Worm (Caenorhabditis elegans) whole organism, mixed stage, embryonic: ENCODE results near the gene gtf-2E1.

ENCODE experiments used
- M03D4.4 ChIP-seq: sonication (generic microtip); optimal IDR thresholded peaks from 2 replicates; lab custom pipeline; 2017; ENCODE audit warnings: mild to moderate bottlenecking, missing genetic modification characterization, missing compliant biosample characterization
- bed-3 ChIP-seq: fragments of 200-800 bp; sonication (Bioruptor generic); optimal IDR thresholded peaks from 3 replicates; lab custom pipeline; 2018; ENCODE audit warnings: mild to moderate bottlenecking, missing genetic modification characterization, moderate library complexity, missing compliant biosample characterization
- blmp-1 ChIP-seq: fragments of 150-350 bp; optimal IDR thresholded peaks from 2 replicates; lab custom pipeline; 2014; ENCODE audit warnings: missing biosample characterization, missing genetic modification characterization
- ceh-39 ChIP-seq: fragments of 150-350 bp; optimal IDR thresholded peaks from 2 replicates; lab custom pipeline; 2014; ENCODE audit warnings: missing biosample characterization, missing genetic modification characterization
- ceh-43 ChIP-seq: fragments of 200-800 bp; sonication (Bioruptor generic); optimal IDR thresholded peaks from 2 replicates; lab custom pipeline; 2018; ENCODE audit warnings: mild to moderate bottlenecking, missing genetic modification characterization, moderate library complexity, missing compliant biosample characterization
- ceh-83 ChIP-seq: fragments of 200-800 bp; sonication (Bioruptor generic); optimal IDR thresholded peaks from 2 replicates; lab custom pipeline; 2018; ENCODE audit warnings: mild to moderate bottlenecking, missing genetic modification characterization, missing compliant biosample characterization
- cnd-1 ChIP-seq: fragments of 200-800 bp; sonication (Bioruptor generic); optimal IDR thresholded peaks from 2 replicates; lab custom pipeline; 2018; ENCODE audit warnings: mild to moderate bottlenecking, missing genetic modification characterization, missing compliant biosample characterization
- drap-1 ChIP-seq: fragments of 200-800 bp; sonication (Bioruptor generic); optimal IDR thresholded peaks from 3 replicates; lab custom pipeline; 2018; ENCODE audit warnings: mild to moderate bottlenecking, missing genetic modification characterization, missing compliant biosample characterization
- elt-1 ChIP-seq: sonication (generic microtip); optimal IDR thresholded peaks from 2 replicates; lab custom pipeline; 2017; ENCODE audit warnings: missing genetic modification characterization, mild to moderate bottlenecking, missing compliant biosample characterization, antibody characterized with exemption, moderate library complexity, borderline replicate concordance; ENCODE audit not compliant: insufficient read depth
- elt-3 ChIP-seq: fragments of 150-350 bp; optimal IDR thresholded peaks from 2 replicates; lab custom pipeline; 2014; ENCODE audit warnings: missing biosample characterization, missing genetic modification characterization
- flh-1 ChIP-seq: fragments of 200-800 bp; sonication (Bioruptor generic); optimal IDR thresholded peaks from 2 replicates; lab custom pipeline; 2018; ENCODE audit warnings: mild to moderate bottlenecking, missing genetic modification characterization, moderate library complexity, missing compliant biosample characterization
- ham-2 ChIP-seq: fragments of 200-800 bp; sonication (Bioruptor generic); optimal IDR thresholded peaks from 2 replicates; lab custom pipeline; 2018; ENCODE audit warnings: mild to moderate bottlenecking, missing genetic modification characterization, missing compliant biosample characterization
- hlh-1 ChIP-seq: fragments of 150-350 bp; optimal IDR thresholded peaks from 2 replicates; lab custom pipeline; 2014; ENCODE audit warnings: missing biosample characterization, missing genetic modification reagents, missing genetic modification characterization
- lin-13 ChIP-seq: fragments of 150-350 bp; optimal IDR thresholded peaks from 2 replicates; lab custom pipeline; 2014; ENCODE audit warnings: missing biosample characterization, missing genetic modification characterization
- lin-32 ChIP-seq: fragments of 200-800 bp; sonication (Bioruptor generic); optimal IDR thresholded peaks from 2 replicates; lab custom pipeline; 2018; ENCODE audit warnings: mild to moderate bottlenecking, missing genetic modification characterization, missing compliant biosample characterization
- mab-5 ChIP-seq: fragments of 150-350 bp; optimal IDR thresholded peaks from 2 replicates; lab custom pipeline; 2014; ENCODE audit warnings: missing biosample characterization, missing genetic modification characterization
- mep-1 ChIP-seq: fragments of 150-350 bp; optimal IDR thresholded peaks from 2 replicates; lab custom pipeline; 2017; ENCODE audit warnings: missing biosample characterization, missing genetic modification reagents, missing genetic modification characterization, inconsistent platforms
- mls-2 ChIP-seq: sonication (generic microtip); optimal IDR thresholded peaks from 2 replicates; lab custom pipeline; 2016; ENCODE audit warnings: mild to moderate bottlenecking, missing genetic modification characterization, moderate library complexity, missing compliant biosample characterization
- nhr-12 ChIP-seq: fragments of 150-350 bp; optimal IDR thresholded peaks from 2 replicates; lab custom pipeline; 2014; ENCODE audit warnings: missing biosample characterization, missing genetic modification characterization
- nhr-2 ChIP-seq: fragments of 150-350 bp; optimal IDR thresholded peaks from 2 replicates; lab custom pipeline; 2014; ENCODE audit warnings: missing biosample characterization, missing genetic modification characterization
- nhr-237 ChIP-seq: fragments of 150-350 bp; optimal IDR thresholded peaks from 2 replicates; lab custom pipeline; 2014; ENCODE audit warnings: missing biosample characterization, missing genetic modification characterization
- nhr-28 ChIP-seq: fragments of 150-350 bp; optimal IDR thresholded peaks from 2 replicates; lab custom pipeline; 2014; ENCODE audit warnings: missing biosample characterization, missing genetic modification characterization
- nhr-76 ChIP-seq: sonication (generic microtip); optimal IDR thresholded peaks from 2 replicates; lab custom pipeline; 2017; ENCODE audit warnings: missing biosample characterization, missing genetic modification characterization
- pha-4 ChIP-seq: fragments of 150-350 bp; optimal IDR thresholded peaks from 2 replicates; lab custom pipeline; 2018; ENCODE audit warnings: missing biosample characterization, missing genetic modification reagents, missing genetic modification characterization
- sem-2 ChIP-seq: fragments of 200-800 bp; sonication (Bioruptor generic); optimal IDR thresholded peaks from 2 replicates; lab custom pipeline; 2018; ENCODE audit warnings: mild to moderate bottlenecking, missing genetic modification characterization, missing compliant biosample characterization
- sptf-1 ChIP-seq: sonication (generic microtip); optimal IDR thresholded peaks from 2 replicates; lab custom pipeline; 2017; ENCODE audit warnings: mild to moderate bottlenecking, missing genetic modification characterization, moderate library complexity, missing compliant biosample characterization
- tbx-8 ChIP-seq: fragments of 200-800 bp; sonication (Bioruptor generic); optimal IDR thresholded peaks from 2 replicates; lab custom pipeline; 2018; ENCODE audit warnings: mild to moderate bottlenecking, missing genetic modification characterization, moderate library complexity, missing compliant biosample characterization
- unc-120 ChIP-seq: sonication (generic microtip); optimal IDR thresholded peaks from 2 replicates; lab custom pipeline; 2017; ENCODE audit warnings: missing genetic modification characterization, missing compliant biosample characterization; ENCODE audit not compliant: poor library complexity, severe bottlenecking
- unc-39 ChIP-seq: fragments of 150-350 bp; optimal IDR thresholded peaks from 2 replicates; lab custom pipeline; 2014; ENCODE audit warnings: missing biosample characterization, missing genetic modification characterization
- unc-62 ChIP-seq: fragments of 150-350 bp; optimal IDR thresholded peaks from 2 replicates; lab custom pipeline; 2014; ENCODE audit warnings: missing biosample characterization, missing genetic modification reagents, missing genetic modification characterization
- zip-8 ChIP-seq: fragments of 150-350 bp; optimal IDR thresholded peaks from 2 replicates; lab custom pipeline; 2014; ENCODE audit warnings: missing biosample characterization, missing genetic modification characterization

The gtf-2E1 gene

ce11 chrIV:17255001-17255400, at the start of gene gtf-2E1:
gtf-2E1 (plus strand) TSS chrIV:17255301.
- TF ChIP-seq pha-4 (tag; lab: Kevin White, UChicago): no peak
- TF ChIP-seq blmp-1 (tag; lab: Kevin White, UChicago): no peak
- TF ChIP-seq mep-1 (tag; lab: Kevin White, UChicago): no peak
- no peak for TF ChIP-seq cnd-1 (tag; lab: Kevin White, UChicago)
- no peak for TF ChIP-seq hlh-1
- no peak for TF ChIP-seq nhr-2 (tag; lab: Kevin White, UChicago)
- no peak for TF ChIP-seq lin-13 (tag; lab: Kevin White, UChicago)
- TF ChIP-seq nhr-28 (tag; lab: Kevin White, UChicago): no peak

ce11 chrIV:17206745-17207144, 48.4 kb upstream of the gtf-2E1 start, which contains the start of gene cnnm-1:
cnnm-1 (minus strand) TSS chrIV:17206845.
- TF ChIP-seq cnd-1 (tag; lab: Kevin White, UChicago): peak; percentile 25
- TF ChIP-seq unc-62 (GFP tag; lab: Kevin White, UChicago): no peak

- TF ChIP-seq ceh-83 (GFP tag; lab: Kevin White, UChicago): no peak
- no peak for TF ChIP-seq nhr-2 (tag; lab: Kevin White, UChicago)
- TF ChIP-seq bed-3 (GFP tag; lab: Kevin White, UChicago): no peak
- TF ChIP-seq lin-13 (tag; lab: Kevin White, UChicago): no peak
- TF ChIP-seq flh-1 (GFP tag; lab: Kevin White, UChicago): no peak
- no peak for TF ChIP-seq sptf-1
- no peak for TF ChIP-seq mep-1 (tag; lab: Kevin White, UChicago)
- no peak for TF ChIP-seq sem-2 (GFP tag; lab: Kevin White, UChicago)
- TF ChIP-seq ham-2 (GFP tag; lab: Kevin White, UChicago): no peak
- TF ChIP-seq cnd-1 (tag; lab: Kevin White, UChicago): no peak
- TF ChIP-seq ceh-39 (tag; lab: Kevin White, UChicago): no peak
- TF ChIP-seq blmp-1 (tag; lab: Kevin White, UChicago): no peak
- TF ChIP-seq nhr-237 (tag; lab: Kevin White, UChicago): no peak
Measured at ce11 chrIV:17207864-17208263, 47.2 kb upstream of the gtf-2E1 start.

- TF ChIP-seq lin-13 (tag; lab: Kevin White, UChicago) (no peak), zip-8 (tag; lab: Kevin White, UChicago) (no peak), nhr-2 (tag; lab: Kevin White, UChicago) (no peak), hlh-1 (no peak), nhr-28 (tag; lab: Kevin White, UChicago) (no peak), M03D4.4 (no peak), drap-1 (GFP tag; lab: Kevin White, UChicago) (no peak), ham-2 (GFP tag; lab: Kevin White, UChicago) (no peak), mls-2 (tag; lab: Kevin White, UChicago) (no peak), ceh-39 (tag; lab: Kevin White, UChicago) (no peak), unc-39 (tag; lab: Kevin White, UChicago) (no peak), sptf-1 (no peak), nhr-12 (tag; lab: Kevin White, UChicago) (no peak)
- TF ChIP-seq, all 35 proteins: peak for 0
Measured at ce11 chrIV:17209309-17209708, 45.8 kb upstream of the gtf-2E1 start.

- TF ChIP-seq nhr-76 (tag; lab: Kevin White, UChicago) (no peak), bed-3 (GFP tag; lab: Kevin White, UChicago) (no peak), elt-1 (tag; lab: Kevin White, UChicago) (no peak), blmp-1 (tag; lab: Kevin White, UChicago) (no peak), lin-32 (GFP tag; lab: Kevin White, UChicago) (no peak), nhr-237 (tag; lab: Kevin White, UChicago) (no peak), nhr-12 (tag; lab: Kevin White, UChicago) (no peak), nhr-28 (tag; lab: Kevin White, UChicago) (no peak), unc-39 (tag; lab: Kevin White, UChicago) (no peak), drap-1 (GFP tag; lab: Kevin White, UChicago) (no peak), unc-120 (tag; lab: Kevin White, UChicago) (no peak), mab-5 (tag; lab: Kevin White, UChicago) (no peak), elt-3 (tag; lab: Kevin White, UChicago) (no peak), ceh-43 (GFP tag; lab: Kevin White, UChicago) (no peak), tbx-8 (GFP tag; lab: Kevin White, UChicago) (no peak), lin-13 (tag; lab: Kevin White, UChicago) (no peak), hlh-1 (no peak), unc-62 (GFP tag; lab: Kevin White, UChicago) (no peak), cnd-1 (tag; lab: Kevin White, UChicago) (no peak)
Measured at ce11 chrIV:17210754-17211153, 44.3 kb upstream of the gtf-2E1 start.
